Worm (Caenorhabditis elegans) whole organism, midembryonic: ENCODE results near the gene C05C9.2.

Experiments
- T22C8.4 ChIP-seq: fragments of 200-800 bp; sonication (Bioruptor generic); IDR thresholded peaks from 2 replicates; pipeline ENCODE4 v1.3.6; 2022; ENCODE audit warnings: missing genetic modification characterization, missing compliant biosample characterization
- cog-1 ChIP-seq: sonication (generic microtip); optimal IDR thresholded peaks from 2 replicates; lab custom pipeline; 2016; ENCODE audit warnings: missing genetic modification characterization, missing compliant biosample characterization
- flt-1 ChIP-seq: fragments of 200-800 bp; sonication (Bioruptor generic); IDR thresholded peaks from 2 replicates; pipeline ENCODE4 v1.3.6; 2022; ENCODE audit warnings: missing genetic modification characterization, missing compliant biosample characterization
- klf-2 ChIP-seq: fragments of 200-800 bp; sonication (Bioruptor generic); conservative IDR thresholded peaks from 2 replicates; pipeline ENCODE4 v1.3.6; 2022; ENCODE audit warnings: missing genetic modification reagents, missing genetic modification characterization, missing compliant biosample characterization
- med-1 ChIP-seq: sonication (generic microtip); optimal IDR thresholded peaks from 2 replicates; lab custom pipeline; 2017; ENCODE audit warnings: missing genetic modification characterization, mild to moderate bottlenecking, missing compliant biosample characterization, antibody characterized with exemption, missing genetic modification reagents; ENCODE audit not compliant: insufficient read depth
- ref-1 ChIP-seq: fragments of 200-800 bp; sonication (Bioruptor generic); conservative IDR thresholded peaks from 2 replicates; pipeline ENCODE4 v1.3.6; 2022; ENCODE audit warnings: missing genetic modification reagents, missing genetic modification characterization, missing compliant biosample characterization
- tab-1 ChIP-seq: fragments of 200-800 bp; sonication (Bioruptor generic); IDR thresholded peaks from 2 replicates; pipeline ENCODE4 v1.3.6; 2022; ENCODE audit warnings: missing genetic modification characterization, missing compliant biosample characterization
- ztf-23 ChIP-seq: fragments of 200-800 bp; sonication (Bioruptor generic); IDR thresholded peaks from 2 replicates; pipeline ENCODE4 v1.3.6; 2022; ENCODE audit warnings: missing genetic modification reagents, missing genetic modification characterization, missing compliant biosample characterization
- ztf-29 ChIP-seq: fragments of 200-800 bp; sonication (Bioruptor generic); IDR thresholded peaks from 2 replicates; pipeline ENCODE4 v1.3.6; 2022; ENCODE audit warnings: missing genetic modification reagents, missing genetic modification characterization, missing compliant biosample characterization

C05C9.2 gene

ce11 chrX:11152720-11153119 is at the start of gene C05C9.2, which contains the start of gene C05C9.3:
Gene C05C9.2 (plus strand): TSS chrX:11153065.
Gene C05C9.3 (minus strand): TSS chrX:11152820.
- no peak for TF ChIP-seq ztf-29 (GFP tag; lab: Robert Waterston, UW)
- no peak for TF ChIP-seq flt-1 (GFP tag; lab: Robert Waterston, UW)
- no peak for TF ChIP-seq ref-1 (GFP tag; lab: Robert Waterston, UW)

ce11 chrX:11103173-11103572 is 49.7 kb upstream of the C05C9.2 start:
- no peak for TF ChIP-seq klf-2 (GFP tag; lab: Robert Waterston, UW)
- no peak for TF ChIP-seq med-1
- TF ChIP-seq ref-1 (GFP tag; lab: Robert Waterston, UW): no peak
- no peak for TF ChIP-seq cog-1
- TF ChIP-seq ztf-29 (GFP tag; lab: Robert Waterston, UW): no peak
- TF ChIP-seq T22C8.4 (GFP tag; lab: Robert Waterston, UW): no peak
- TF ChIP-seq tab-1: no peak
- TF ChIP-seq flt-1 (GFP tag; lab: Robert Waterston, UW): no peak
- no peak for TF ChIP-seq ztf-23 (GFP tag; lab: Robert Waterston, UW)

- TF ChIP-seq T22C8.4 (GFP tag; lab: Robert Waterston, UW) (no peak), tab-1 (no peak), flt-1 (GFP tag; lab: Robert Waterston, UW) (no peak), ref-1 (GFP tag; lab: Robert Waterston, UW) (no peak), klf-2 (GFP tag; lab: Robert Waterston, UW) (no peak), ztf-29 (GFP tag; lab: Robert Waterston, UW) (no peak), ztf-23 (GFP tag; lab: Robert Waterston, UW) (no peak), cog-1 (no peak), med-1 (no peak)
Observed at ce11 chrX:11104883-11105629, 47.8 kb upstream of the C05C9.2 start, which contains the start of gene W02H3.1. Gene W02H3.1 (minus strand): TSS chrX:11105460.

- TF ChIP-seq flt-1 (GFP tag; lab: Robert Waterston, UW): no peak
- TF ChIP-seq klf-2 (GFP tag; lab: Robert Waterston, UW): no peak
- no peak for TF ChIP-seq ref-1 (GFP tag; lab: Robert Waterston, UW)
- TF ChIP-seq ztf-23 (GFP tag; lab: Robert Waterston, UW): no peak
- no peak for TF ChIP-seq T22C8.4 (GFP tag; lab: Robert Waterston, UW)
- TF ChIP-seq cog-1: no peak
- TF ChIP-seq tab-1: no peak
- no peak for TF ChIP-seq ztf-29 (GFP tag; lab: Robert Waterston, UW)
- no peak for TF ChIP-seq med-1
Observed at ce11 chrX:11107076-11107475, 45.8 kb upstream of the C05C9.2 start, which contains the start of gene clc-17. Gene clc-17 (plus strand): TSS chrX:11107376.

- TF ChIP-seq tab-1 (no peak), ref-1 (GFP tag; lab: Robert Waterston, UW) (no peak), ztf-29 (GFP tag; lab: Robert Waterston, UW) (no peak), med-1 (no peak), ztf-23 (GFP tag; lab: Robert Waterston, UW) (no peak)
Observed at ce11 chrX:11109200-11109599, 43.7 kb upstream of the C05C9.2 start, which contains the start of gene grd-1. Gene grd-1 (plus strand): TSS chrX:11109440.

ce11 chrX:11114420-11114819 is 38.4 kb upstream of the C05C9.2 start:
- TF ChIP-seq med-1 (no peak), ztf-23 (GFP tag; lab: Robert Waterston, UW) (no peak), T22C8.4 (GFP tag; lab: Robert Waterston, UW) (no peak), flt-1 (GFP tag; lab: Robert Waterston, UW) (no peak), cog-1 (no peak), tab-1 (no peak), ref-1 (GFP tag; lab: Robert Waterston, UW) (no peak), klf-2 (GFP tag; lab: Robert Waterston, UW) (no peak), ztf-29 (GFP tag; lab: Robert Waterston, UW) (no peak)

ce11 chrX:11116723-11117122 is 36.1 kb upstream of the C05C9.2 start, which contains the start of gene nlp-66:
Gene nlp-66 (minus strand): TSS chrX:11116823.
- no peak for TF ChIP-seq cog-1
- no peak for TF ChIP-seq klf-2 (GFP tag; lab: Robert Waterston, UW)
- no peak for TF ChIP-seq ref-1 (GFP tag; lab: Robert Waterston, UW)
- no peak for TF ChIP-seq flt-1 (GFP tag; lab: Robert Waterston, UW)
- TF ChIP-seq T22C8.4 (GFP tag; lab: Robert Waterston, UW): no peak
- TF ChIP-seq ztf-29 (GFP tag; lab: Robert Waterston, UW): no peak
- no peak for TF ChIP-seq tab-1
- no peak for TF ChIP-seq ztf-23 (GFP tag; lab: Robert Waterston, UW)
- TF ChIP-seq med-1: no peak

ce11 chrX:11120808-11121207 is 32.1 kb upstream of the C05C9.2 start, which contains the start of gene R08B4.3:
Gene R08B4.3 (minus strand): TSS chrX:11121005.
- no peak for TF ChIP-seq tab-1
- TF ChIP-seq med-1: no peak
- no peak for TF ChIP-seq klf-2 (GFP tag; lab: Robert Waterston, UW)
- no peak for TF ChIP-seq ref-1 (GFP tag; lab: Robert Waterston, UW)
- no peak for TF ChIP-seq ztf-29 (GFP tag; lab: Robert Waterston, UW)
- no peak for TF ChIP-seq cog-1
- no peak for TF ChIP-seq flt-1 (GFP tag; lab: Robert Waterston, UW)

- TF ChIP-seq ztf-23 (GFP tag; lab: Robert Waterston, UW) (no peak), ztf-29 (GFP tag; lab: Robert Waterston, UW) (no peak), klf-2 (GFP tag; lab: Robert Waterston, UW) (no peak), med-1 (no peak), flt-1 (GFP tag; lab: Robert Waterston, UW) (no peak), cog-1 (no peak), T22C8.4 (GFP tag; lab: Robert Waterston, UW) (no peak), tab-1 (no peak)
Observed at ce11 chrX:11122412-11122811, 30.5 kb upstream of the C05C9.2 start.

- TF ChIP-seq ztf-23 (GFP tag; lab: Robert Waterston, UW) (no peak), klf-2 (GFP tag; lab: Robert Waterston, UW) (no peak), ztf-29 (GFP tag; lab: Robert Waterston, UW) (no peak), tab-1 (no peak), flt-1 (GFP tag; lab: Robert Waterston, UW) (no peak), med-1 (no peak), T22C8.4 (GFP tag; lab: Robert Waterston, UW) (no peak), ref-1 (GFP tag; lab: Robert Waterston, UW) (no peak)
Observed at ce11 chrX:11123998-11124397, 28.9 kb upstream of the C05C9.2 start.
